Worm (Caenorhabditis elegans) whole organism, midembryonic: ENCODE data around the gene R144.13.

ENCODE experiments used
- T22C8.4 ChIP-seq: fragments of 200-800 bp; sonication (Bioruptor generic); IDR thresholded peaks from 2 replicates; pipeline ENCODE4 v1.3.6; 2022; ENCODE audit warnings: missing genetic modification characterization, missing compliant biosample characterization
- cog-1 ChIP-seq: sonication (generic microtip); optimal IDR thresholded peaks from 2 replicates; lab custom pipeline; 2016; ENCODE audit warnings: missing genetic modification characterization, missing compliant biosample characterization
- flt-1 ChIP-seq: fragments of 200-800 bp; sonication (Bioruptor generic); IDR thresholded peaks from 2 replicates; pipeline ENCODE4 v1.3.6; 2022; ENCODE audit warnings: missing genetic modification characterization, missing compliant biosample characterization
- klf-2 ChIP-seq: fragments of 200-800 bp; sonication (Bioruptor generic); conservative IDR thresholded peaks from 2 replicates; pipeline ENCODE4 v1.3.6; 2022; ENCODE audit warnings: missing genetic modification reagents, missing genetic modification characterization, missing compliant biosample characterization
- med-1 ChIP-seq: sonication (generic microtip); optimal IDR thresholded peaks from 2 replicates; lab custom pipeline; 2017; ENCODE audit warnings: missing genetic modification characterization, mild to moderate bottlenecking, missing compliant biosample characterization, antibody characterized with exemption, missing genetic modification reagents; ENCODE audit not compliant: insufficient read depth
- ref-1 ChIP-seq: fragments of 200-800 bp; sonication (Bioruptor generic); conservative IDR thresholded peaks from 2 replicates; pipeline ENCODE4 v1.3.6; 2022; ENCODE audit warnings: missing genetic modification reagents, missing genetic modification characterization, missing compliant biosample characterization
- tab-1 ChIP-seq: fragments of 200-800 bp; sonication (Bioruptor generic); IDR thresholded peaks from 2 replicates; pipeline ENCODE4 v1.3.6; 2022; ENCODE audit warnings: missing genetic modification characterization, missing compliant biosample characterization
- ztf-23 ChIP-seq: fragments of 200-800 bp; sonication (Bioruptor generic); IDR thresholded peaks from 2 replicates; pipeline ENCODE4 v1.3.6; 2022; ENCODE audit warnings: missing genetic modification reagents, missing genetic modification characterization, missing compliant biosample characterization
- ztf-29 ChIP-seq: fragments of 200-800 bp; sonication (Bioruptor generic); IDR thresholded peaks from 2 replicates; pipeline ENCODE4 v1.3.6; 2022; ENCODE audit warnings: missing genetic modification reagents, missing genetic modification characterization, missing compliant biosample characterization

Gene R144.13

DNA sequence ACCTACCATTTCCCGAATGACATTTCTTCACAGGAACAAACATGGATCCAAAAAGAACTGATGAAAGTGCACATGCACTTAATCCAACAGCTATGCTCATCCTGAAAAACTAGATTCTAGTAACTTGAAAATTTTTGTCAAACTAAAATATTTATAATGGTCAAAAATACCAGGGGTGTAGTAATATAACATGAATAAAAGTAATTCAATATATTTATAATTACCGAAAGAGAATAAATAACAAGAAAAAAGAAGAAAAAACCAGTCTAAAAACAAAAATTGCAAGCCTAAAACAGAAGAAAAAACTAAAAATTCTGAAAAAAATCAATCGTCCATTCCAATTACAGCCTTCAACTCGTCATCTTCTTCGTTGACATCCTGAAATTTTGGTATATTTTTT is 18.4 kb upstream of the R144.13 start, which contains the start of gene R144.6:
Gene R144.6 (minus strand): TSS at position 101 of the 400 bp plus-strand sequence.
- TF ChIP-seq ztf-23 (GFP tag; lab: Robert Waterston, UW) (no peak), tab-1 (GFP tag; lab: Robert Waterston, UW) (no peak), flt-1 (no peak), ztf-29 (no peak), T22C8.4 (no peak), klf-2 (GFP tag; lab: Robert Waterston, UW) (no peak), med-1 (GFP tag; lab: Kevin White, UChicago) (no peak), ref-1 (GFP tag; lab: Robert Waterston, UW) (no peak), cog-1 (tag; lab: Kevin White, UChicago) (no peak)

DNA sequence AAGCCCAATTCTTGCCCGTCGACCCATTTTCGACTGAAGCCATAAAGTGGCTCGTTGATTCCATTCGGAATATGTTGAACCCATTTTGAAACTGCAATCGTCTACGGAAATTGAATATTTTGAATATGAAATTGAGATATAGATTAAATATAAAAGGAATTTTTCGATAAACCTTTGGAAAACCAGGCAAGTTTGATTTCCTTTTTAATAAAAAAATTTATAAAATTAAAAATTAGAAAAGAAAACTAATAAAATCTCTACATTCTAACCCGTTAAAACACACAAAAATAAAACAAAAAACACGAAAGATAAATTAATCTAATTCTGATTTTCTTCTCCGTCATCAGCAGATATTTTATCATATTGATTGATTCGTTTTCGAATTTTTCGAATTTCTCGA is 16.2 kb upstream of the R144.13 start, which contains the start of gene R144.12:
Gene R144.12 (minus strand): TSS at position 101 of the 400 bp plus-strand sequence.
- TF ChIP-seq tab-1 (GFP tag; lab: Robert Waterston, UW) (no peak), ref-1 (GFP tag; lab: Robert Waterston, UW) (no peak), med-1 (GFP tag; lab: Kevin White, UChicago) (no peak), ztf-23 (GFP tag; lab: Robert Waterston, UW) (no peak), T22C8.4 (no peak), ztf-29 (no peak), flt-1 (no peak), cog-1 (tag; lab: Kevin White, UChicago) (no peak), klf-2 (GFP tag; lab: Robert Waterston, UW) (no peak)

DNA sequence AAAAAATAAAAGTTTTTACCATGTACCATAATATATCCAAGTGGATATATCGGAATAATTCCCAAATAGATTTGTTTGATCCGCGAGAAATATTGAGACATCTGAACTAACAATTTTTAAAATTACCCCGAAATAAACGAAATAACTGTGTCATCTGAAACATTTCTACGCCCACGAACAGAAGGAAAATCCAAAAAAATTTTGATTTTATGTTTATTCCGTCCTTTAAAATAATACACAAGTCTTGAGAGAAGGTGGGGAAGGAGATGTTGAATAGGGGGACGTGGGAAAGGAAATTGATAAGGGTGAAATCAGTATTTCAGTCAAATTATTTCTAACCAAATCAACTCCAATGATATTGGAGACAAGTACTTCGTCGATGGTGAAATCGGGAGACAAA is 14.3 kb upstream of the R144.13 start, which contains the start of gene R144.11:
Gene R144.11 (minus strand): TSS at position 101 of the 400 bp plus-strand sequence.
- TF ChIP-seq flt-1 (no peak), cog-1 (tag; lab: Kevin White, UChicago) (no peak), ref-1 (GFP tag; lab: Robert Waterston, UW) (no peak), ztf-23 (GFP tag; lab: Robert Waterston, UW) (no peak)

DNA sequence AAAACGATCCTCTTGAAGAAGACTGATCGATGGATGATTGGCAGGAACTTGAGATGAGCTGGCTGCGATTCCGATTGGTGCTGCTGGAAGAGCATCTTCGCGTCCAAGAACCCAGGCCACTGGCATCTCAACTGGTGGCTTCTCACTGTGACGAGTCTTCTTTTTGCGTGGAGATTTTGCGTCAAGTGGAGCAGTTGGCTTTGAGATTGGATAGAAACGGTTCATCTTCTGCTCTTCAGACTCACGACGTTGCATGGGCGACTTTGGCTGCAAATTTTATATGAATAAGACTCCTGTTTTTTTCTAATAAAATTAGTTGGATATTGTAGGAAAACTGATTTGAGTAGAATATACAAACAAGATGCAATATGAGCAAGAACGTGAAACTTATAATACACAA is 12.3 kb upstream of the R144.13 start:
- no peak for TF ChIP-seq ref-1 (GFP tag; lab: Robert Waterston, UW)
- TF ChIP-seq med-1 (GFP tag; lab: Kevin White, UChicago): no peak
- TF ChIP-seq tab-1 (GFP tag; lab: Robert Waterston, UW): no peak
- TF ChIP-seq klf-2 (GFP tag; lab: Robert Waterston, UW): no peak
- no peak for TF ChIP-seq ztf-23 (GFP tag; lab: Robert Waterston, UW)
- TF ChIP-seq T22C8.4: no peak
- no peak for TF ChIP-seq cog-1 (tag; lab: Kevin White, UChicago)
- no peak for TF ChIP-seq ztf-29

DNA sequence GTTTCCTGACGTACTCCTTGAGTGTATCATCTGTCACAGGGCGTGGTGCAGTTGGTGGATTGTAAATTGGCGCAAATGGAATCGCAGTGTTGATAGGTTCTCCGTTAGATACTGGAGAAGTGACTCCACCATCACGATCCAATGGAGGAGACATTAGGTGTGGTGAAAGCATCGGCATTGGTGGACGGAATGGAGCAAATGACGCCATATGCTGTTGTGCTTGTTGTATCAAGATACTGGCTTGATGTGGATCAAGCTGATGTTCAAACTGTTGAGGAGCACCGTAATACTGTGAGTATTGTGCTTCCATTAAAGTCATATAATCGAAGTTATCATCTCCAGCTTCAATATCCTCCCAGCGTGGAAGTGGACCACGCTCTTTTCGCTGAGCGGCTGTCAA is 10.6 kb upstream of the R144.13 start:
- TF ChIP-seq flt-1: no peak
- no peak for TF ChIP-seq ref-1 (GFP tag; lab: Robert Waterston, UW)
- no peak for TF ChIP-seq ztf-23 (GFP tag; lab: Robert Waterston, UW)
- TF ChIP-seq med-1 (GFP tag; lab: Kevin White, UChicago): no peak
- no peak for TF ChIP-seq T22C8.4
- no peak for TF ChIP-seq tab-1 (GFP tag; lab: Robert Waterston, UW)
- no peak for TF ChIP-seq klf-2 (GFP tag; lab: Robert Waterston, UW)
- TF ChIP-seq ztf-29: no peak
- no peak for TF ChIP-seq cog-1 (tag; lab: Kevin White, UChicago)

DNA sequence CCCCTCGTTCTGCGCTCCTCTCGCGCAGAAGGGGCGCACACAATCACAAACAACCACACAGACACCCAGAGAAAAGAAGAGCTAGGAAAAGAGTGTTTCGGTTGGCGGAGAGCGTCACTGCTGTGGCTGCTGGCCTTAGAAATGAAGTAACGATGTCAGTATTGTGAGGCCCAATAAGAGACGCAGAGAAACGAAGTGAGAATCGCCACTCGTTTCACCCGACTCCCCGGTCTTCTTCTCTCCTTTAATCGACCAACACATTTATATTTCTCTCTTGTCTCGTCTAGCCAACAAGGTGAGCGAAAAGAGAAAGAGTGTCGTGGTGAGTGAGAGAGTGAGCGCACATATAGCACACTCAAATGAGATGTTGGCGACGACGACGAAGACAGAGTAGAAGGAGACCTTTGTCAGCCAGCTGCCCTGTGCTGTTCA is 9.1 kb upstream of the R144.13 start:
- TF ChIP-seq tab-1 (GFP tag; lab: Robert Waterston, UW) (0 out of 2 replicates have a peak, but pooled peaks have one; percentile 21), ref-1 (GFP tag; lab: Robert Waterston, UW) (no peak), T22C8.4 (no peak), flt-1 (peak; percentile 82; the same call in 1 of the 2 replicates), cog-1 (tag; lab: Kevin White, UChicago) (peak; percentile 96), klf-2 (GFP tag; lab: Robert Waterston, UW) (no peak), med-1 (GFP tag; lab: Kevin White, UChicago) (no peak), ztf-29 (0 out of 2 replicates have a peak, but pooled peaks have one; percentile 27), ztf-23 (GFP tag; lab: Robert Waterston, UW) (peak; percentile 94)

DNA sequence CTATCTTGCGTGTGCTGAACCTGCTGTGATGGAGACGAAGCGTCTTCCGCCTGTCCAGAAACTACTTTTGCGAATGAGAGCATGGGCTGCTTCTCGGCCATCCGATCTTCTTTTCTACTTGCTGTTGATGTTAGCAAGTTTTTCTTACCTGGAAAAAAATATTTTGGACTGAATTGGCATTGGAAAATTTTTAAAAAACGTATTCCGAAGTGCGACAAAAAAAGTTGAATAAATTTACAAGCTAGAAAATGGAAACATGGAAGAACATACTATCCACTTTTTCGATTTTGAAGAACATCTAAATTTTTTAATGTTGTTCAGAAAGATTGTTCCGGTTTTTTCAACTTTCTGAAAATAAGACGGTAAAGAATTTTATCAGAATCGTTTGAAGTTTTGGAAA is 5.5 kb upstream of the R144.13 start, which contains the start of gene larp-1:
Gene larp-1 (minus strand): TSS at position 101 of the 400 bp plus-strand sequence.
- TF ChIP-seq ztf-29 (no peak), tab-1 (GFP tag; lab: Robert Waterston, UW) (no peak), med-1 (GFP tag; lab: Kevin White, UChicago) (no peak), ztf-23 (GFP tag; lab: Robert Waterston, UW) (no peak), ref-1 (GFP tag; lab: Robert Waterston, UW) (no peak), cog-1 (tag; lab: Kevin White, UChicago) (no peak), klf-2 (GFP tag; lab: Robert Waterston, UW) (no peak), flt-1 (no peak), T22C8.4 (no peak)

DNA sequence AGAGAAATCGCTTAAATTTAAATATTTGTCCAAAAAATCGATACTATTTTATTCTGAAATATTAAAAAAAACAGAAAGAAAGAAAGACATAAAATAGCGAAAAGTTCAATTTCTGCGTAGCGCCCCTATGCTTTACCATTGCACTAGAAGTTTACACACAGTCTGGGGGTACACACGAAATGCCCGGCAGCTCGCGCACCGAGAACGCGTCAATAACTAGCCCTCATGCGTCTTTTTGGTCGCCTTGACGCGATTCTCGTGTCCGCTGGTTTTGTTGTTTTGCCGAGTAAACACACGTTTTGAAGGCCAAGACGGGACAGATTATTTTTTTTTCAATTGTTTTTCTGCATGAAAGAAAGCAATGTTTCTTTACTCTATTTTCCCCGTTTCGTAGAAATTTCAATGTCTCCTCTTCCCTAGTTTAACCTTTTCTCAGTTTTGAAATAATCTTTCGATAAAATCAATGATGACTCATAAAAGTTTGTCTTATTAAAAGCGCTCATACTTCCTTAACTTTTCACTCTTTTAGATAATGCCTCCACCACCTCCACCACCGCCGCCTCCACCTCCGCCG is 4.9 kb upstream of the R144.13 start, which contains the start of gene wip-1:
Gene wip-1 (plus strand): TSS at position 524 of the 574 bp plus-strand sequence.
- TF ChIP-seq tab-1 (GFP tag; lab: Robert Waterston, UW): peak; percentile 40; the same call in 1 of the 2 replicates
- TF ChIP-seq T22C8.4: 0 out of 2 replicates have a peak, but pooled peaks have one; percentile 8
- TF ChIP-seq ztf-23 (GFP tag; lab: Robert Waterston, UW): peak; percentile 100
- TF ChIP-seq klf-2 (GFP tag; lab: Robert Waterston, UW): peak; percentile 60; the same call in 1 of the 2 replicates
- TF ChIP-seq ztf-29: peak; percentile 78
- TF ChIP-seq med-1 (GFP tag; lab: Kevin White, UChicago): peak; percentile 15
- TF ChIP-seq cog-1 (tag; lab: Kevin White, UChicago): peak; percentile 91
- TF ChIP-seq flt-1: peak; percentile 85
- no peak for TF ChIP-seq ref-1 (GFP tag; lab: Robert Waterston, UW)

DNA sequence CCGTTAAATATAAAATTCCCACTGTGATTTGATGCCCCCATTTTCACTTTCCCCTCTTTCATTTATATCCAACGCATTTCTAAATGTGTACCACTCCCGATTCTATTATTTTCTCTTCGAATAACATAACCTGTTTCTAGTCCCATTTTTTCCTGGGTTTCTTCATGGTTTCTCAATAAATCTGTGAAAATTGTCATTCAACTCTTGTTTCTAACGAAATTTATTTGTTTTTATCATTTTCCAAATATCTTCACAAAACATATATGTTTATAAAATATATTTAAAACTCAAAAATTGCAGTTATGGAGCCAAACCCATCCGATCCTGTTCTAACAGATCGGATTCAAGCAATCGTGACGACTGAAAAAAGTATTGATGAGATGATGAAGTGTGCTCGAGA is 2.1 kb upstream of the R144.13 start, which contains the start of gene mdt-11:
Gene mdt-11 (plus strand): TSS at position 301 of the 400 bp plus-strand sequence.
- TF ChIP-seq T22C8.4: no peak
- no peak for TF ChIP-seq ztf-23 (GFP tag; lab: Robert Waterston, UW)
- no peak for TF ChIP-seq klf-2 (GFP tag; lab: Robert Waterston, UW)
- no peak for TF ChIP-seq tab-1 (GFP tag; lab: Robert Waterston, UW)
- no peak for TF ChIP-seq flt-1
- no peak for TF ChIP-seq ztf-29
- TF ChIP-seq med-1 (GFP tag; lab: Kevin White, UChicago): no peak
- no peak for TF ChIP-seq cog-1 (tag; lab: Kevin White, UChicago)
- no peak for TF ChIP-seq ref-1 (GFP tag; lab: Robert Waterston, UW)
